Worm (Caenorhabditis elegans): ENCODE measurements around the gene pqn-87.

The pqn-87 gene

ce11 chrII:12185710-12186109 lies 39.2 kb downstream of the pqn-87 start, which contains the start of gene Y57A10A.14 (continued):
- TF ChIP-seq daf-12 (tag; optimal IDR thresholded peaks at IDR 0.05): no peak
- no peak for TF ChIP-seq ama-1 (optimal IDR thresholded peaks at IDR 0.05)
- TF ChIP-seq hif-1 (tag; optimal IDR thresholded peaks at IDR 0.05): peak in 1 of 2 experiments; percentile 52
- no peak for TF ChIP-seq saeg-2 (GFP tag; IDR thresholded peaks at IDR 0.05)
- TF ChIP-seq cey-2 (tag; optimal IDR thresholded peaks at IDR 0.05; ENCODE audit: borderline replicate concordance, insufficient read depth): no peak
- TF ChIP-seq Y48G9A.11 (GFP tag; IDR thresholded peaks at IDR 0.05): no peak
- TF ChIP-seq lir-3 (tag; optimal IDR thresholded peaks at IDR 0.05): no peak
- TF ChIP-seq snpc-4 (tag; optimal IDR thresholded peaks at IDR 0.05): no peak
- TF ChIP-seq F37D6.2 (tag; optimal IDR thresholded peaks at IDR 0.05): no peak
- peak; percentile 5 for TF ChIP-seq hlh-30 (tag; optimal IDR thresholded peaks at IDR 0.05; ENCODE audit: insufficient read depth)
- no peak for TF ChIP-seq hmg-1.1 (GFP tag; IDR thresholded peaks at IDR 0.05)
- peak; percentile 51 for TF ChIP-seq nhr-6 (tag; optimal IDR thresholded peaks at IDR 0.05)
- TF ChIP-seq nhr-41 (GFP tag; IDR thresholded peaks at IDR 0.05): no peak
- no peak for TF ChIP-seq nhr-11 (tag; optimal IDR thresholded peaks at IDR 0.05)
- no peak for TF ChIP-seq tag-97 (GFP tag; IDR thresholded peaks at IDR 0.05)
- peak; percentile 29 for TF ChIP-seq nhr-48 (tag; optimal IDR thresholded peaks at IDR 0.05)
- no peak for TF ChIP-seq ces-1 (GFP tag; optimal IDR thresholded peaks at IDR 0.05)
- no peak for TF ChIP-seq aly-2 (tag; optimal IDR thresholded peaks at IDR 0.05)
- TF ChIP-seq zip-11 (GFP tag; IDR thresholded peaks at IDR 0.05): no peak
- no peak for TF ChIP-seq aha-1 (tag)
- no peak for TF ChIP-seq mes-2 (tag; optimal IDR thresholded peaks at IDR 0.05; ENCODE audit: poor library complexity, severe bottlenecking)
- TF ChIP-seq Y105C5A.15 (GFP tag; IDR thresholded peaks at IDR 0.05): no peak
- peak; percentile 82 for TF ChIP-seq dve-1 (tag; optimal IDR thresholded peaks at IDR 0.05; ENCODE audit: insufficient read depth)
- TF ChIP-seq unc-130 (GFP tag; optimal IDR thresholded peaks at IDR 0.05): no peak
- no peak for TF ChIP-seq ztf-7 (tag; optimal IDR thresholded peaks at IDR 0.05)
- TF ChIP-seq ceh-62 (tag; optimal IDR thresholded peaks at IDR 0.05): no peak
- no peak for TF ChIP-seq daf-19 (GFP tag; conservative IDR thresholded peaks at IDR 0.05)
- no peak for TF ChIP-seq R02D3.7 (tag; optimal IDR thresholded peaks at IDR 0.05)
- peak; percentile 92 for TF ChIP-seq dmd-6 (GFP tag; IDR thresholded peaks at IDR 0.05)
- no peak for TF ChIP-seq lim-7 (GFP tag; IDR thresholded peaks at IDR 0.05)
- peak; percentile 63 for TF ChIP-seq T20F7.1 (GFP tag; optimal IDR thresholded peaks at IDR 0.05)
- TF ChIP-seq pha-4 (GFP tag; IDR thresholded peaks at IDR 0.05): 0 out of 2 replicates have a peak, but pooled peaks have one; percentile 21
- no peak for TF ChIP-seq pha-4 (tag; optimal IDR thresholded peaks at IDR 0.05)
- TF ChIP-seq fkh-10 (GFP tag; optimal IDR thresholded peaks at IDR 0.05): no peak
- no peak for TF ChIP-seq jun-1 (tag; optimal IDR thresholded peaks at IDR 0.05)
- TF ChIP-seq lin-1 (GFP tag; IDR thresholded peaks at IDR 0.05): peak; percentile 73
- TF ChIP-seq lin-38 (GFP tag; IDR thresholded peaks at IDR 0.05): no peak
- peak; percentile 62; the same call in 1 of the 2 replicates for TF ChIP-seq php-3 (GFP tag; IDR thresholded peaks at IDR 0.05)
- TF ChIP-seq ceh-32 (tag; optimal IDR thresholded peaks at IDR 0.05; ENCODE audit: poor library complexity): no peak
- TF ChIP-seq mep-1 (tag; optimal IDR thresholded peaks at IDR 0.05): peak; percentile 6
- peak; percentile 55 for TF ChIP-seq nhr-102 (tag; optimal IDR thresholded peaks at IDR 0.05)
- no peak for TF ChIP-seq T26A8.4 (GFP tag; IDR thresholded peaks at IDR 0.05)
- peak; percentile 83 for TF ChIP-seq tra-1 (GFP tag; IDR thresholded peaks at IDR 0.05)
- TF ChIP-seq lin-13 (GFP tag; optimal IDR thresholded peaks at IDR 0.05): no peak
- peak; percentile 68 for TF ChIP-seq nhr-77 (tag; optimal IDR thresholded peaks at IDR 0.05)
- TF ChIP-seq ceh-20 (GFP tag; IDR thresholded peaks at IDR 0.05): no peak
- TF ChIP-seq pqm-1 (tag; optimal IDR thresholded peaks at IDR 0.05): peak; percentile 86
- TF ChIP-seq F49E8.2 (tag; optimal IDR thresholded peaks at IDR 0.05; ENCODE audit: borderline replicate concordance): no peak

All from whole organism, L4 larva.